Worm (Caenorhabditis elegans) whole organism, L4 larva: ENCODE results near the gene aakg-1.

Experiments
- D1046.2 ChIP-seq: fragments of 200-800 bp; sonication (Bioruptor generic); IDR thresholded peaks from 2 replicates; pipeline ENCODE4 v1.3.6; 2022; ENCODE audit warnings: missing genetic modification characterization, missing compliant biosample characterization
- F49E8.2 ChIP-seq: sonication (generic microtip); optimal IDR thresholded peaks from 2 replicates; lab custom pipeline; 2016; ENCODE audit warnings: missing compliant biosample characterization, mild to moderate bottlenecking, missing genetic modification characterization, borderline replicate concordance
- R02D3.7 ChIP-seq: fragments of 150-350 bp; sonication (generic microtip); optimal IDR thresholded peaks from 3 replicates; lab custom pipeline; 2014; ENCODE audit warnings: missing biosample characterization, missing genetic modification characterization
- T20F7.1 ChIP-seq: fragments of 200-800 bp; sonication (Bioruptor generic); optimal IDR thresholded peaks from 2 replicates; lab custom pipeline; 2018; ENCODE audit warnings: mild to moderate bottlenecking, missing genetic modification characterization, missing compliant biosample characterization
- Y48G9A.11 ChIP-seq: fragments of 200-800 bp; sonication (Bioruptor generic); IDR thresholded peaks from 2 replicates; pipeline ENCODE4 v1.3.6; 2022; ENCODE audit warnings: missing genetic modification reagents, missing genetic modification characterization, missing compliant biosample characterization
- ZK337.2 ChIP-seq: fragments of 200-800 bp; sonication (Bioruptor generic); IDR thresholded peaks from 2 replicates; pipeline ENCODE4 v1.3.6; 2022; ENCODE audit warnings: missing genetic modification reagents, missing genetic modification characterization, missing compliant biosample characterization
- ZK546.5 ChIP-seq, 2 experiments: sonication (generic microtip); optimal IDR thresholded peaks; 2 replicates each; lab custom pipeline; 2017; ENCODE audit warnings: missing biosample characterization in 2 of 2, missing genetic modification characterization in 2 of 2
- aha-1 ChIP-seq: fragments of 150-350 bp; peaks from one replicate; lab custom pipeline; 2014; ENCODE audit warnings: missing biosample characterization, missing genetic modification characterization
- ceh-44 ChIP-seq: fragments of 200-800 bp; sonication (Bioruptor generic); IDR thresholded peaks from 2 replicates; pipeline ENCODE4 v1.3.6; 2022; ENCODE audit warnings: missing genetic modification reagents, missing genetic modification characterization, missing compliant biosample characterization
- cey-2 ChIP-seq: sonication (generic microtip); optimal IDR thresholded peaks from 3 replicates; lab custom pipeline; 2017; ENCODE audit warnings: missing genetic modification characterization, mild to moderate bottlenecking, missing compliant biosample characterization, antibody characterized with exemption, borderline replicate concordance; ENCODE audit not compliant: insufficient read depth
- ctbp-1 ChIP-seq: fragments of 200-800 bp; sonication (Bioruptor generic); IDR thresholded peaks from 2 replicates; pipeline ENCODE4 v1.3.6; 2022; ENCODE audit warnings: missing genetic modification reagents, missing genetic modification characterization, missing compliant biosample characterization
- daf-12 ChIP-seq: fragments of 150-350 bp; optimal IDR thresholded peaks from 2 replicates; lab custom pipeline; 2014; ENCODE audit warnings: missing biosample characterization, missing genetic modification reagents, missing genetic modification characterization
- dpl-1 ChIP-seq: fragments of 150-350 bp; optimal IDR thresholded peaks from 2 replicates; lab custom pipeline; 2014; ENCODE audit warnings: missing biosample characterization, missing genetic modification reagents, missing genetic modification characterization
- duxl-1 ChIP-seq: sonication (generic microtip); optimal IDR thresholded peaks from 2 replicates; lab custom pipeline; 2016; ENCODE audit warnings: mild to moderate bottlenecking, missing genetic modification characterization, moderate library complexity, missing compliant biosample characterization; ENCODE audit not compliant: poor library complexity
- dve-1 ChIP-seq: sonication (generic microtip); optimal IDR thresholded peaks from 2 replicates; lab custom pipeline; 2017; ENCODE audit warnings: antibody characterized with exemption, mild to moderate bottlenecking, missing genetic modification characterization, missing compliant biosample characterization; ENCODE audit not compliant: insufficient read depth
- egl-27 ChIP-seq: sonication (generic microtip); optimal IDR thresholded peaks from 3 replicates; lab custom pipeline; 2017; ENCODE audit warnings: missing biosample characterization, missing genetic modification reagents, missing genetic modification characterization
- egl-43 ChIP-seq: fragments of 200-800 bp; sonication (Bioruptor generic); IDR thresholded peaks from 2 replicates; pipeline ENCODE4 v1.3.6; 2022; ENCODE audit warnings: missing genetic modification reagents, missing genetic modification characterization, missing compliant biosample characterization
- fkh-10 ChIP-seq: fragments of 150-350 bp; optimal IDR thresholded peaks from 2 replicates; lab custom pipeline; 2014; ENCODE audit warnings: missing biosample characterization, missing genetic modification reagents, missing genetic modification characterization
- hlh-11 ChIP-seq: fragments of 200-800 bp; sonication (Bioruptor generic); optimal IDR thresholded peaks from 2 replicates; lab custom pipeline; 2018; ENCODE audit warnings: mild to moderate bottlenecking, missing genetic modification characterization, missing compliant biosample characterization
- hlh-30 ChIP-seq: sonication (generic microtip); optimal IDR thresholded peaks from 2 replicates; lab custom pipeline; 2017; ENCODE audit warnings: antibody characterized with exemption, mild to moderate bottlenecking, missing genetic modification characterization, missing compliant biosample characterization; ENCODE audit not compliant: insufficient read depth
- lim-7 ChIP-seq: fragments of 200-800 bp; sonication (Bioruptor generic); IDR thresholded peaks from 2 replicates; pipeline ENCODE4 v1.3.6; 2022; ENCODE audit warnings: missing genetic modification characterization, missing compliant biosample characterization
- lin-1 ChIP-seq: fragments of 200-800 bp; sonication (Bioruptor generic); IDR thresholded peaks from 2 replicates; pipeline ENCODE4 v1.3.6; 2022; ENCODE audit warnings: missing genetic modification reagents, missing genetic modification characterization, missing compliant biosample characterization
- lin-13 ChIP-seq: fragments of 150-350 bp; optimal IDR thresholded peaks from 2 replicates; lab custom pipeline; 2014; ENCODE audit warnings: missing biosample characterization, missing genetic modification reagents, missing genetic modification characterization
- lir-3 ChIP-seq: sonication (generic microtip); optimal IDR thresholded peaks from 2 replicates; lab custom pipeline; 2016; ENCODE audit warnings: mild to moderate bottlenecking, missing genetic modification characterization, missing compliant biosample characterization
- lsy-2 ChIP-seq, 2 experiments: fragments of 150-350 bp in 1 of 2; sonication (generic microtip) in 1 of 2; optimal IDR thresholded peaks; 2 replicates each; lab custom pipeline; 2014 to 2017; ENCODE audit warnings: missing biosample characterization in 2 of 2, missing genetic modification characterization in 2 of 2
- madf-5 ChIP-seq, 2 experiments: fragments of 200-800 bp; sonication (Bioruptor generic); IDR thresholded peaks; 2 replicates each; pipeline ENCODE4 v1.3.6; 2022; ENCODE audit warnings: missing compliant biosample characterization in 2 of 2, missing genetic modification characterization in 2 of 2
- mdl-1 ChIP-seq, 2 experiments: fragments of 150-350 bp in 1 of 2; sonication (generic microtip) in 1 of 2; optimal IDR thresholded peaks; 2 replicates each; lab custom pipeline; 2014 to 2017; ENCODE audit warnings: missing biosample characterization in 2 of 2, missing genetic modification characterization in 2 of 2
- mdt-29 ChIP-seq: fragments of 200-800 bp; sonication (Bioruptor generic); IDR thresholded peaks from 2 replicates; pipeline ENCODE4 v1.3.6; 2022; ENCODE audit warnings: missing genetic modification reagents, missing genetic modification characterization, missing compliant biosample characterization
- nhr-102 ChIP-seq: sonication (generic microtip); optimal IDR thresholded peaks from 2 replicates; lab custom pipeline; 2016; ENCODE audit warnings: mild to moderate bottlenecking, missing genetic modification characterization, moderate library complexity, missing compliant biosample characterization
- nhr-11 ChIP-seq: fragments of 150-350 bp; optimal IDR thresholded peaks from 2 replicates; lab custom pipeline; 2014; ENCODE audit warnings: missing biosample characterization, missing genetic modification characterization
- nhr-111 ChIP-seq: fragments of 200-800 bp; sonication (Bioruptor generic); optimal IDR thresholded peaks from 2 replicates; lab custom pipeline; 2018; ENCODE audit warnings: mild to moderate bottlenecking, missing genetic modification characterization, missing compliant biosample characterization
- nhr-41 ChIP-seq: fragments of 200-800 bp; sonication (Bioruptor generic); IDR thresholded peaks from 2 replicates; pipeline ENCODE4 v1.3.6; 2022; ENCODE audit warnings: missing genetic modification reagents, missing genetic modification characterization, missing compliant biosample characterization
- nhr-42 ChIP-seq: fragments of 200-800 bp; sonication (Bioruptor generic); IDR thresholded peaks from 2 replicates; pipeline ENCODE4 v1.3.6; 2022; ENCODE audit warnings: missing genetic modification characterization, missing compliant biosample characterization
- nhr-48 ChIP-seq: sonication (generic microtip); optimal IDR thresholded peaks from 2 replicates; lab custom pipeline; 2016; ENCODE audit warnings: mild to moderate bottlenecking, missing genetic modification characterization, missing compliant biosample characterization
- nhr-6 ChIP-seq: fragments of 150-350 bp; optimal IDR thresholded peaks from 2 replicates; lab custom pipeline; 2014; ENCODE audit warnings: missing biosample characterization, missing genetic modification characterization
- nhr-76 ChIP-seq: fragments of 150-350 bp; optimal IDR thresholded peaks from 2 replicates; lab custom pipeline; 2014; ENCODE audit warnings: missing biosample characterization, missing genetic modification characterization
- pqm-1 ChIP-seq: sonication (generic microtip); optimal IDR thresholded peaks from 2 replicates; lab custom pipeline; 2017; ENCODE audit warnings: missing biosample characterization, missing genetic modification characterization
- saeg-2 ChIP-seq: fragments of 200-800 bp; sonication (Bioruptor generic); IDR thresholded peaks from 2 replicates; pipeline ENCODE4 v1.3.6; 2022; ENCODE audit warnings: missing genetic modification reagents, missing genetic modification characterization, missing compliant biosample characterization
- spr-1 ChIP-seq: sonication (generic microtip); optimal IDR thresholded peaks from 2 replicates; lab custom pipeline; 2016; ENCODE audit warnings: mild to moderate bottlenecking, missing genetic modification characterization, missing compliant biosample characterization
- tra-1 ChIP-seq: fragments of 200-800 bp; sonication (Bioruptor generic); IDR thresholded peaks from 2 replicates; pipeline ENCODE4 v1.3.6; 2022; ENCODE audit warnings: missing genetic modification reagents, missing genetic modification characterization, missing compliant biosample characterization
- unc-39 ChIP-seq: sonication (generic microtip); optimal IDR thresholded peaks from 2 replicates; lab custom pipeline; 2017; ENCODE audit warnings: missing biosample characterization, missing genetic modification characterization
- unc-62 ChIP-seq, 3 experiments: fragments of 150-350 bp in 1 of 3; sonication (generic microtip); optimal IDR thresholded peaks in 2 of 3; peaks in 1 of 3; 1 replicate in 1 of 3; 2 replicates in 2 of 3; lab custom pipeline; 2014 to 2017; ENCODE audit warnings: missing biosample characterization in 3 of 3, missing genetic modification characterization in 3 of 3, missing genetic modification reagents in 3 of 3, missing genotype in 1 of 3
- zfp-3 ChIP-seq: fragments of 200-800 bp; sonication (Bioruptor generic); conservative IDR thresholded peaks from 2 replicates; pipeline ENCODE4 v1.3.6; 2022; ENCODE audit warnings: missing genetic modification reagents, missing genetic modification characterization, missing compliant biosample characterization
- zip-2 ChIP-seq: fragments of 150-350 bp; optimal IDR thresholded peaks from 2 replicates; lab custom pipeline; 2014; ENCODE audit warnings: missing biosample characterization, missing genetic modification characterization

aakg-1 gene

DNA sequence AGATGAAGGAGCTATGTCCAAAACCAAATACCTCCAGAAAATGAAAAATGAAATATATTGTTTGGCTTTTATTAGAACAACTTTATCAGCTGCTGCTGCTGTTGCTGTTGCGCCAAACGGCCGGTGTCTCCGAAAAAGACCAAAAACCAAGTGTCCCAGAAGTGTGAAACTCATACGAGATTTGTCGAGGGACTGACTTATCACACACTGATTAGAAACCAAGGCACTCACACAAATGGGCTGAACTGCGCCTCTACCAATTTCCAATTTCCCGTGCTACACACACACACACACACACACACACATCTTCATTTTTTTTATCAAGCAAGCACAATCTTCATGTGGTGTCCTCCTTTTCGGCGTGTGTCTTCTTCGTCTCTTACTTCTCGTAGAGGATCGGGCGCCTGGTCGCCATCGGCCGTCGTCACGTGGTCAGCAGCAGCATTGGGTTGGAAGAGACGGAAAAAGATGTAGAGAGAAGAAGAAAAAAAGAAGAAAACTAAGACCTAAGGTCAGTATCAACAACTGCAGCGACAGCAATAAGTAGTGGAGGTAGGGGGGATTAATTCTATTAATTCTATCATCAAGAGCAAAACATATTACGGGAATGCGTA lies 7.1 kb downstream of the aakg-1 start (continued):
- peak; percentile 57 for TF ChIP-seq spr-1
- peak; percentile 53 for TF ChIP-seq cey-2
- no peak for TF ChIP-seq madf-5 (GFP tag; IDR thresholded peaks at IDR 0.05; lab: Robert Waterston, UW)
- peak; percentile 65 for TF ChIP-seq ctbp-1
- peak; percentile 97 for TF ChIP-seq aha-1 (tag; lab: Kevin White, UChicago)
- peak; percentile 4 for TF ChIP-seq lin-13
- no peak for TF ChIP-seq egl-27 (tag; lab: Kevin White, UChicago)
- no peak for TF ChIP-seq unc-39 (tag; lab: Kevin White, UChicago)
- no peak for TF ChIP-seq nhr-111 (GFP tag; lab: Kevin White, UChicago)
- TF ChIP-seq ceh-44: no peak
- TF ChIP-seq pqm-1 (tag; lab: Kevin White, UChicago): peak; percentile 33
- TF ChIP-seq zip-2: no peak
- no peak for TF ChIP-seq R02D3.7 (tag; lab: Kevin White, UChicago)
- no peak for TF ChIP-seq F49E8.2 (tag; lab: Kevin White, UChicago)
- TF ChIP-seq dve-1: peak; percentile 96
- TF ChIP-seq D1046.2: 0 out of 2 replicates have a peak, but pooled peaks have one; percentile 38
- peak; percentile 57; the same call in 1 of the 2 replicates for TF ChIP-seq lin-1 (GFP tag; lab: Robert Waterston, UW)
- TF ChIP-seq nhr-11: peak; percentile 70
- peak; percentile 87 for TF ChIP-seq nhr-48 (tag; lab: Kevin White, UChicago)
- no peak for TF ChIP-seq mdt-29 (GFP tag; lab: Robert Waterston, UW)
- no peak for TF ChIP-seq lim-7 (GFP tag; lab: Robert Waterston, UW)
- peak; percentile 72 for TF ChIP-seq nhr-102 (tag; lab: Kevin White, UChicago)
- no peak for TF ChIP-seq ZK337.2 (GFP tag; lab: Robert Waterston, UW)
- TF ChIP-seq nhr-76 (tag; lab: Kevin White, UChicago): no peak
- no peak for TF ChIP-seq nhr-41 (GFP tag; lab: Robert Waterston, UW)
- TF ChIP-seq nhr-42 (GFP tag; lab: Robert Waterston, UW): no peak
- no peak for TF ChIP-seq saeg-2 (GFP tag; lab: Robert Waterston, UW)
- no peak for TF ChIP-seq fkh-10 (GFP tag; lab: Kevin White, UChicago)

DNA sequence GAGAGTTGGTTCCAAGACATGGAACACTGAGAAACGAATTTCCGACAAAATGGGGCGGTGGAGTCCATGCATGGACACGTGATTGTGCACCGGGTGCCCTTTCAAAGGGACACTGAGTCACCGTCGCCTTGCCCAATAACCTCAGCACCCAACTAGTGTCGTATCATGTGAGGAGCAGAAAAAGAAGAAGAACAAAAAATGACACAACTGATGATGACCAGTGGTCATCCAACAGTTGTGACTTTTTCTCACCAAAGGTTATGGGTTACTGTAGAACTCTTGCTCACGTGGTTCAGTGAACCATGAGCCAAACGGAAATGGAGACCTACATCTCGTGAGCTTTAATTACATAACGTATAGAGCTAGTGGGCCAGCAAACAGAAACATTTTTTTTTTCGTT lies 9.4 kb downstream of the aakg-1 start:
- TF ChIP-seq lim-7 (GFP tag; lab: Robert Waterston, UW): no peak
- peak; percentile 73 for TF ChIP-seq hlh-30
- no peak for TF ChIP-seq nhr-41 (GFP tag; lab: Robert Waterston, UW)
- TF ChIP-seq nhr-6: peak; percentile 71
- TF ChIP-seq dve-1: no peak
- peak in 1 of 2 experiments; percentile 68 for TF ChIP-seq unc-62 (GFP tag; optimal IDR thresholded peaks at IDR 0.05 in 1 of 2; lab: Kevin White, UChicago)
- no peak for TF ChIP-seq unc-62 (tag; optimal IDR thresholded peaks at IDR 0.05; lab: Kevin White, UChicago)
- TF ChIP-seq zfp-3 (GFP tag; lab: Robert Waterston, UW): no peak
- peak in 1 of 2 experiments; percentile 63 for TF ChIP-seq lsy-2 (tag; optimal IDR thresholded peaks at IDR 0.05; lab: Kevin White, UChicago)
- no peak for TF ChIP-seq R02D3.7 (tag; lab: Kevin White, UChicago)
- no peak for TF ChIP-seq duxl-1
- TF ChIP-seq tra-1 (GFP tag; lab: Robert Waterston, UW): no peak
- TF ChIP-seq dpl-1 (GFP tag; lab: Kevin White, UChicago): no peak
- TF ChIP-seq ZK546.5 (tag; optimal IDR thresholded peaks at IDR 0.05; lab: Kevin White, UChicago): no peak
- no peak for TF ChIP-seq lir-3
- TF ChIP-seq mdt-29 (GFP tag; lab: Robert Waterston, UW): no peak
- TF ChIP-seq hlh-11 (tag; lab: Kevin White, UChicago): peak; percentile 29
- no peak for TF ChIP-seq Y48G9A.11 (GFP tag; lab: Robert Waterston, UW)
- TF ChIP-seq egl-43: no peak
- TF ChIP-seq daf-12 (tag; lab: Kevin White, UChicago): no peak
- peak in 1 of 2 experiments; percentile 14 for TF ChIP-seq mdl-1 (tag; optimal IDR thresholded peaks at IDR 0.05; lab: Kevin White, UChicago)
- TF ChIP-seq nhr-76 (tag; lab: Kevin White, UChicago): no peak
- no peak for TF ChIP-seq T20F7.1
